Fruit fly (Drosophila melanogaster): ENCODE measurements around the gene CG18808.

dm6 chr3L:4844792-4845191, 37.6 kb upstream of the CG18808 start:
- TF ChIP-seq CTCF (optimal IDR thresholded peaks at IDR 0.05) (no peak), CG8478 (optimal IDR thresholded peaks at IDR 0.05) (no peak)
